Worm (Caenorhabditis elegans): ENCODE results near the gene srd-70.

Gene srd-70

DNA sequence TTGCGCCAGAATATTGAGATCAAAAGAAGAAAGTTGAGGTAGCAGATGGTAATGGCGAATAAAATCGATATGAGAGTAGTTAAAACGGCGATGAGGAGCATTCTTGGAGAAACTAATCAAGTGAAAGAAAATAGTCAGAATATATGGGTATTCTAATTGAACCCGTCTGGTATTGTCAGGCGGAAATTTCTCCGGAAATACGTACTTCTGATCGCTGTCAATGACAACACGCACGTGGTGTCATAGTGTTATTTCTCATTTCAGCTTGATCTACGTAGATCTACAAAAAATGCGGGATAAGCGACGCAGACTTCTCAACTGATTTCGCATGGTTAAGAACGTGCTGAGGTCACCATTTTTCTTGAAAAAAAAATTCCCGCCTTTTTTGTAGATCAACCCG is 38.5 kb downstream of the srd-70 start, which contains the start of gene srbc-79:
Gene srbc-79 (minus strand): TSS at position 101 of the 400 bp plus-strand sequence.
- TF ChIP-seq lin-38 (GFP tag; IDR thresholded peaks at IDR 0.05), result no peak
- TF ChIP-seq nhr-10 (tag; optimal IDR thresholded peaks at IDR 0.05), result no peak
- no peak for TF ChIP-seq cey-2 (tag; optimal IDR thresholded peaks at IDR 0.05; ENCODE audit: borderline replicate concordance, insufficient read depth)
- no peak for TF ChIP-seq mdl-1 (tag; optimal IDR thresholded peaks at IDR 0.05)
- TF ChIP-seq aha-1 (tag), result peak; percentile 16
- no peak for TF ChIP-seq nhr-48 (tag; optimal IDR thresholded peaks at IDR 0.05)

DNA sequence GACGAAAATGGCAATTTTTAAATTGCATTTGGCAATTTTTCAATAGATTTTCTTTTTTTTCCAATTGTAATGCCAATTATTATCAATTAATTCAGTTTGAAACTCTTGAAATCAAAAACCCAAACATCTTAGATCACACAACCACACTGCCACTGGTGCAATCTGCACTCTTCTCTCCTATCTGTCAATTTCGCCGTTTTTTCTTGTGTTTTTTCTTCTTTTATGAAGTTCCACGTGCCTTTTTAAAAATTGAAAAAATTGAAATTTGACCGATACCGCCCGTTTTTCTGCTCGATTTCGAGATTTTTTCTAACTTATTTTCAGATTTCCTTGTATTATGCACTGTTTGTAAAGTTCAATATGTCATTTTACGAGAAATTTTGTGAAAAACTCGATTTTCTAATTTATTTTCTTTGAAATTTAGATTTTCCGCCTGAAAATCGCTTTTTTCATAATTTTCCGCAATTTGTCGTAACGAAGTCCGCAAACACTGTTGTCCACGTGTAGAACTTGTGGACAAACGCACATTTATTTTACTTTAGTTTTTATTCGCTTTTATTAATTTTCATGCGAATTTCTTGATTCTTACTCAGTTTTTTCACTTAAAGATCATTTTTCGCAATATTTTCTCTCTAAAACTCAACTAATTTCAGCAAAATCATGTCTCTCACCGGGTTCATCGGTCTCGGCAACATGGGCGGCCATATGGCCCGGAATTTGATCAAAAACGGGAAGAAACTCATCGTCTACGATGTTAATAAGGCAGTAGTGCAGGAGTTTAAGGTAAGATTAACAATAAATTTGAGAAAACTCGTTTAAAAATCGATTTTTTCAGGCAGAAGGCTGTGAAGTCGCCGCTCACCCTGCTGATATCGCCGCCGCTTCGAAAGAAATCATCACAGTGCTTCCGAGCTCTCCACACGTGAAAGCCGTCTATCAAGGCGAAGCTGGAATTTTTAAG is 39.6 kb downstream of the srd-70 start, which contains the start of gene B0250.5:
Gene B0250.5 (plus strand): TSS at position 654 of the 961 bp plus-strand sequence.
- TF ChIP-seq dve-1 (tag; optimal IDR thresholded peaks at IDR 0.05; ENCODE audit: insufficient read depth) (peak; percentile 45), hlh-30 (tag; optimal IDR thresholded peaks at IDR 0.05; ENCODE audit: insufficient read depth) (peak; percentile 35), set-16 (GFP tag; IDR thresholded peaks at IDR 0.05) (no peak), dpl-1 (GFP tag; optimal IDR thresholded peaks at IDR 0.05) (peak; percentile 65), mdl-1 (tag; optimal IDR thresholded peaks at IDR 0.05) (peak in 1 of 2 experiments; percentile 36), hif-1 (tag; optimal IDR thresholded peaks at IDR 0.05) (peak in 1 of 2 experiments; percentile 35), duxl-1 (tag; optimal IDR thresholded peaks at IDR 0.05; ENCODE audit: poor library complexity) (peak; percentile 3), lin-38 (GFP tag; IDR thresholded peaks at IDR 0.05) (peak; percentile 21; the same call in 1 of the 2 replicates), tag-97 (GFP tag; IDR thresholded peaks at IDR 0.05) (no peak), lsy-2 (tag; optimal IDR thresholded peaks at IDR 0.05) (peak in 1 of 2 experiments; percentile 54), tra-1 (GFP tag; IDR thresholded peaks at IDR 0.05) (no peak), mep-1 (tag; optimal IDR thresholded peaks at IDR 0.05) (peak; percentile 17), F37D6.2 (tag; optimal IDR thresholded peaks at IDR 0.05) (no peak), dmd-6 (GFP tag; IDR thresholded peaks at IDR 0.05) (peak; percentile 34; the same call in 1 of the 2 replicates), F26F4.8 (GFP tag; conservative IDR thresholded peaks at IDR 0.05) (no peak), F44E2.7 (GFP tag; IDR thresholded peaks at IDR 0.05) (0 out of 2 replicates have a peak, but pooled peaks have one; percentile 65), nhr-48 (tag; optimal IDR thresholded peaks at IDR 0.05) (no peak)

DNA sequence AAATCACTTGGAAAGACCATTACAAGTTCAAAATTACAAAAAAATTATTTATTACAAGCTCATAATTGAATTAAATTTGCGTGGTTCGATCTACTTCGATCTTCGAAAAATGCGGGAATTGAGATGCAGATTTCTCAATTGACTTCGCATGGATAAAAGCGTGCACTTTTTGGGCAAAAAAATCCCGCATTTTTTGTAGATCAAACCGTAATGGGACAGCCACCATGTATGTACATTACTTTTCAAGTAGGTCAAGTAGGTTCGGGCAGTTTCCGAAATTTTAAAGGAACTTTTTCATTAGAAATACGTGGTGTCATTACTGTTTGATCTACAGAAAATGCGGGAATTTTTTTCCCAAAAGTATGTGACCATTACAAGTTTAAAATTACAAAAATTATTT is 43.6 kb downstream of the srd-70 start:
- TF ChIP-seq F37D6.2 (tag; optimal IDR thresholded peaks at IDR 0.05) (no peak), lim-7 (GFP tag; IDR thresholded peaks at IDR 0.05) (no peak), nhr-48 (tag; optimal IDR thresholded peaks at IDR 0.05) (peak; percentile 16), nhr-76 (tag; optimal IDR thresholded peaks at IDR 0.05) (no peak), lin-38 (GFP tag; IDR thresholded peaks at IDR 0.05) (peak; percentile 55), tra-1 (GFP tag; IDR thresholded peaks at IDR 0.05) (peak; percentile 25; the same call in 1 of the 2 replicates), Y75B8A.6 (GFP tag; IDR thresholded peaks at IDR 0.05) (peak; percentile 30; the same call in 1 of the 2 replicates), dmd-9 (GFP tag; IDR thresholded peaks at IDR 0.05) (no peak), nhr-11 (tag; optimal IDR thresholded peaks at IDR 0.05) (no peak), egl-27 (tag; optimal IDR thresholded peaks at IDR 0.05) (no peak), madf-9 (GFP tag; conservative IDR thresholded peaks at IDR 0.05) (0 out of 2 replicates have a peak, but pooled peaks have one; percentile 9), dmd-8 (GFP tag; IDR thresholded peaks at IDR 0.05) (0 out of 2 replicates have a peak, but pooled peaks have one; percentile 34), ceh-20 (GFP tag; IDR thresholded peaks at IDR 0.05) (0 out of 2 replicates have a peak, but pooled peaks have one; percentile 45), pqm-1 (tag; optimal IDR thresholded peaks at IDR 0.05) (peak; percentile 30), zfp-3 (GFP tag; conservative IDR thresholded peaks at IDR 0.05) (peak; percentile 94), fos-1 (tag; optimal IDR thresholded peaks at IDR 0.05) (no peak), nhr-102 (tag; optimal IDR thresholded peaks at IDR 0.05) (peak; percentile 50), mxl-2 (GFP tag; conservative IDR thresholded peaks at IDR 0.05) (0 out of 2 replicates have a peak, but pooled peaks have one; percentile 19), Y48G9A.11 (GFP tag; IDR thresholded peaks at IDR 0.05) (peak; percentile 68), arid-1 (GFP tag; conservative IDR thresholded peaks at IDR 0.05) (peak; percentile 41; the same call in 1 of the 2 replicates), rbr-2 (tag; optimal IDR thresholded peaks at IDR 0.05) (no peak), T26A8.4 (GFP tag; IDR thresholded peaks at IDR 0.05) (0 out of 2 replicates have a peak, but pooled peaks have one; percentile 23), hif-1 (tag; optimal IDR thresholded peaks at IDR 0.05) (no peak), hlh-11 (tag; optimal IDR thresholded peaks at IDR 0.05) (peak; percentile 28), gei-8 (GFP tag; optimal IDR thresholded peaks at IDR 0.05) (peak; percentile 70), F44E2.7 (GFP tag; IDR thresholded peaks at IDR 0.05) (peak; percentile 57; the same call in 1 of the 2 replicates), ceh-28 (tag; optimal IDR thresholded peaks at IDR 0.05) (no peak), aha-1 (tag) (peak; percentile 19), daf-12 (tag; optimal IDR thresholded peaks at IDR 0.05) (no peak), dmd-6 (GFP tag; IDR thresholded peaks at IDR 0.05) (peak; percentile 47; the same call in 1 of the 2 replicates)

Measured in whole organism, L4 larva.